Fruit fly (Drosophila melanogaster): Measurements from ENCODE around the gene CG42613.

CG42613 gene

dm6 chr3R:18998370-18998769, 69.4 kb downstream of the CG42613 start (continued):
- TF ChIP-seq CG10321 (GFP tag; IDR thresholded peaks at IDR 0.05), result no peak
- no peak for TF ChIP-seq CG6272 (GFP tag; IDR thresholded peaks at IDR 0.05)
- TF ChIP-seq dmrt11E (tag; optimal IDR thresholded peaks at IDR 0.05), result no peak
- no peak for TF ChIP-seq CG1024 (GFP tag; IDR thresholded peaks at IDR 0.05)
- no peak for TF ChIP-seq CG3838 (GFP tag; optimal IDR thresholded peaks at IDR 0.05)
- no peak for TF ChIP-seq hkb (optimal IDR thresholded peaks at IDR 0.05)
- TF ChIP-seq hkb (GFP tag; IDR thresholded peaks at IDR 0.05), result no peak
- no peak for TF ChIP-seq CG30431 (GFP tag; optimal IDR thresholded peaks at IDR 0.05)
- TF ChIP-seq Atf3 (GFP tag; optimal IDR thresholded peaks at IDR 0.05), result no peak
- no peak for TF ChIP-seq CG2875 (GFP tag; optimal IDR thresholded peaks at IDR 0.05)
- TF ChIP-seq pb (GFP tag; optimal IDR thresholded peaks at IDR 0.05), result no peak
- TF ChIP-seq sens (GFP tag), result peak; percentile 10
- no peak for TF ChIP-seq tio (GFP tag; optimal IDR thresholded peaks at IDR 0.05)
- TF ChIP-seq CG14014 (GFP tag; IDR thresholded peaks at IDR 0.05), result no peak
- peak; percentile 83 for TF ChIP-seq Ets65A (GFP tag)
- TF ChIP-seq CG13123 (GFP tag; optimal IDR thresholded peaks at IDR 0.05), result no peak
- TF ChIP-seq Lhr (GFP tag; optimal IDR thresholded peaks at IDR 0.05), result no peak
- TF ChIP-seq run (tag; optimal IDR thresholded peaks at IDR 0.05), result no peak
- no peak for TF ChIP-seq nau (GFP tag; optimal IDR thresholded peaks at IDR 0.05)
- TF ChIP-seq Bteb2 (GFP tag; optimal IDR thresholded peaks at IDR 0.05), result no peak
- no peak for TF ChIP-seq CG8290 (GFP tag; optimal IDR thresholded peaks at IDR 0.05)
- TF ChIP-seq CG8290 (tag; optimal IDR thresholded peaks at IDR 0.05), result peak in 1 of 2 experiments; percentile 46
- no peak for TF ChIP-seq D19A (tag; optimal IDR thresholded peaks at IDR 0.05)
- no peak for TF ChIP-seq Hr3 (GFP tag; optimal IDR thresholded peaks at IDR 0.05)
- no peak for TF ChIP-seq E2f1 (GFP tag; IDR thresholded peaks at IDR 0.05)
- TF ChIP-seq CG12744 (GFP tag; optimal IDR thresholded peaks at IDR 0.05), result no peak
- TF ChIP-seq CG3726 (GFP tag; IDR thresholded peaks at IDR 0.05), result no peak
- TF ChIP-seq Med (GFP tag), result peak; percentile 64
- no peak for TF ChIP-seq tna (GFP tag; IDR thresholded peaks at IDR 0.05; ENCODE audit: partially characterized antibody)
- TF ChIP-seq Oaz (GFP tag; IDR thresholded peaks at IDR 0.05), result no peak
- TF ChIP-seq CG17186 (GFP tag; optimal IDR thresholded peaks at IDR 0.05), result no peak
- TF ChIP-seq CG16779 (GFP tag; IDR thresholded peaks at IDR 0.05), result no peak
- no peak for TF ChIP-seq CG17829 (tag; optimal IDR thresholded peaks at IDR 0.05)
- no peak for TF ChIP-seq seq (GFP tag; IDR thresholded peaks at IDR 0.05)
- TF ChIP-seq dpn (GFP tag; optimal IDR thresholded peaks at IDR 0.05), result no peak
- no peak for TF ChIP-seq inv (GFP tag; IDR thresholded peaks at IDR 0.05; ENCODE audit: partially characterized antibody)
- TF ChIP-seq tin (GFP tag; optimal IDR thresholded peaks at IDR 0.05), result peak; percentile 8
- no peak for TF ChIP-seq CG12391 (tag; optimal IDR thresholded peaks at IDR 0.05)
- TF ChIP-seq CkIIα-i1 (GFP tag; IDR thresholded peaks at IDR 0.05), result no peak
- TF ChIP-seq psq (GFP tag; optimal IDR thresholded peaks at IDR 0.05), result no peak
- no peak for TF ChIP-seq slp2 (GFP tag; optimal IDR thresholded peaks at IDR 0.05)
- no peak for TF ChIP-seq gsb (GFP tag; IDR thresholded peaks at IDR 0.05)
- no peak for TF ChIP-seq dati (GFP tag; IDR thresholded peaks at IDR 0.05)
- TF ChIP-seq CG31441 (GFP tag; IDR thresholded peaks at IDR 0.05), result no peak
- no peak for TF ChIP-seq fru (optimal IDR thresholded peaks at IDR 0.05)
- no peak for TF ChIP-seq sd (tag; optimal IDR thresholded peaks at IDR 0.05)
- TF ChIP-seq Dll (GFP tag; IDR thresholded peaks at IDR 0.05; ENCODE audit: partially characterized antibody), result no peak
- peak; percentile 37; the same call in 1 of the 2 replicates for TF ChIP-seq sisA (GFP tag; IDR thresholded peaks at IDR 0.05)
- no peak for TF ChIP-seq Bdp1 (GFP tag; optimal IDR thresholded peaks at IDR 0.05)
- TF ChIP-seq CG3163 (GFP tag; optimal IDR thresholded peaks at IDR 0.05), result no peak
- no peak for TF ChIP-seq Max (GFP tag; optimal IDR thresholded peaks at IDR 0.05)
- no peak for TF ChIP-seq CG13775 (GFP tag; optimal IDR thresholded peaks at IDR 0.05)
- TF ChIP-seq ro (GFP tag; IDR thresholded peaks at IDR 0.05), result no peak
- TF ChIP-seq CG11695 (GFP tag; IDR thresholded peaks at IDR 0.05), result no peak
- TF ChIP-seq lab (GFP tag; optimal IDR thresholded peaks at IDR 0.05), result no peak
